Fruit fly (Drosophila melanogaster) whole organism, embryonic: ENCODE results near the gene Tbcc.

ENCODE experiments used
- BEAF-32 ChIP-seq: fragments of 200-800 bp; sonication (Bioruptor generic); optimal IDR thresholded peaks from 3 replicates; lab custom pipeline; 2017; ENCODE audit warnings: missing biosample characterization, missing genetic modification characterization, mild to moderate bottlenecking, moderate library complexity, missing genetic modification reagents
- Bteb2 ChIP-seq: fragments of 200-800 bp; sonication (Bioruptor generic); optimal IDR thresholded peaks from 2 replicates; lab custom pipeline; 2016; ENCODE audit warnings: missing biosample characterization, missing genetic modification characterization
- CG12071 ChIP-seq: fragments of 200-800 bp; sonication (Bioruptor generic); optimal IDR thresholded peaks from 3 replicates; lab custom pipeline; 2018; ENCODE audit warnings: missing biosample characterization, mild to moderate bottlenecking, missing genetic modification characterization
- CG12219 ChIP-seq: fragments of 200-800 bp; sonication (Bioruptor generic); optimal IDR thresholded peaks from 3 replicates; lab custom pipeline; 2018; ENCODE audit warnings: missing biosample characterization, mild to moderate bottlenecking, missing genetic modification characterization
- CG12769 ChIP-seq: fragments of 200-800 bp; sonication (Bioruptor generic); optimal IDR thresholded peaks from 2 replicates; lab custom pipeline; 2019; ENCODE audit warnings: missing biosample characterization, mild to moderate bottlenecking, missing genetic modification characterization, moderate library complexity
- CG13894 ChIP-seq: fragments of 200-800 bp; sonication (Bioruptor generic); optimal IDR thresholded peaks from 3 replicates; lab custom pipeline; 2018; ENCODE audit warnings: missing biosample characterization, mild to moderate bottlenecking, missing genetic modification characterization, moderate library complexity
- CG15073 ChIP-seq: fragments of 200-800 bp; sonication (Bioruptor generic); optimal IDR thresholded peaks from 2 replicates; lab custom pipeline; 2016; ENCODE audit warnings: missing biosample characterization, missing genetic modification characterization
- CG15696 ChIP-seq: fragments of 200-800 bp; sonication (Bioruptor generic); optimal IDR thresholded peaks from 2 replicates; lab custom pipeline; 2019; ENCODE audit warnings: missing biosample characterization, mild to moderate bottlenecking, missing genetic modification characterization, moderate library complexity
- CG16815 ChIP-seq: fragments of 200-800 bp; sonication (Bioruptor generic); optimal IDR thresholded peaks from 3 replicates; lab custom pipeline; 2017; ENCODE audit warnings: missing biosample characterization, mild to moderate bottlenecking, missing genetic modification characterization
- CG18599 ChIP-seq: fragments of 200-800 bp; sonication (Bioruptor generic); optimal IDR thresholded peaks from 3 replicates; lab custom pipeline; 2017; ENCODE audit warnings: missing biosample characterization, missing genetic modification characterization, mild to moderate bottlenecking, moderate library complexity, missing genetic modification reagents
- CG34224 ChIP-seq: fragments of 200-800 bp; sonication (Bioruptor generic); IDR thresholded peaks from 3 replicates; pipeline ENCODE4 v1.3.6; 2022; ENCODE audit warnings: missing biosample characterization, missing genetic modification characterization; ENCODE audit not compliant: partially characterized antibody
- CG3847 ChIP-seq: fragments of 200-800 bp; sonication (Bioruptor generic); IDR thresholded peaks from 2 replicates; pipeline ENCODE4 v1.3.6; 2022; ENCODE audit warnings: missing biosample characterization, missing genetic modification characterization
- CG3995 ChIP-seq: fragments of 200-800 bp; sonication (Bioruptor generic); optimal IDR thresholded peaks from 3 replicates; lab custom pipeline; 2016; ENCODE audit warnings: missing biosample characterization, missing genetic modification characterization
- CG6175 ChIP-seq: fragments of 200-800 bp; sonication (Bioruptor generic); IDR thresholded peaks from 3 replicates; pipeline ENCODE4 v1.3.6; 2022; ENCODE audit warnings: missing biosample characterization, missing genetic modification characterization
- CG8281 ChIP-seq: fragments of 200-800 bp; sonication (Bioruptor generic); optimal IDR thresholded peaks from 2 replicates; lab custom pipeline; 2018; ENCODE audit warnings: missing biosample characterization, mild to moderate bottlenecking, missing genetic modification characterization, moderate library complexity
- CG9797 ChIP-seq: fragments of 200-800 bp; sonication (Bioruptor generic); optimal IDR thresholded peaks from 3 replicates; lab custom pipeline; 2018; ENCODE audit warnings: missing biosample characterization, mild to moderate bottlenecking, missing genetic modification characterization
- CG9817 ChIP-seq: fragments of 200-800 bp; sonication (Bioruptor generic); optimal IDR thresholded peaks from 2 replicates; lab custom pipeline; 2018; ENCODE audit warnings: missing biosample characterization, mild to moderate bottlenecking, missing genetic modification characterization, moderate library complexity
- CkIIα-i1 ChIP-seq: fragments of 200-800 bp; sonication (Bioruptor generic); IDR thresholded peaks from 2 replicates; pipeline ENCODE4 v1.3.6; 2022; ENCODE audit warnings: missing biosample characterization, missing genetic modification characterization
- Deaf1 ChIP-seq: fragments of 200-800 bp; optimal IDR thresholded peaks from 3 replicates; lab custom pipeline; 2019; ENCODE audit warnings: missing biosample characterization, mild to moderate bottlenecking, missing genetic modification characterization, moderate library complexity
- Drgx ChIP-seq: fragments of 200-800 bp; sonication (Bioruptor generic); IDR thresholded peaks from 2 replicates; pipeline ENCODE4 v1.3.6; 2022; ENCODE audit warnings: missing biosample characterization, missing genetic modification characterization
- HLHmδ ChIP-seq: fragments of 200-800 bp; sonication (Bioruptor generic); optimal IDR thresholded peaks from 2 replicates; lab custom pipeline; 2018; ENCODE audit warnings: missing biosample characterization, mild to moderate bottlenecking, missing genetic modification characterization, moderate library complexity
- Lpt ChIP-seq: fragments of >200 bp; optimal IDR thresholded peaks from 2 replicates; lab custom pipeline; 2018; ENCODE audit warnings: missing biosample characterization, missing genetic modification characterization
- Myb ChIP-seq: fragments of 200-800 bp; sonication (Bioruptor generic); optimal IDR thresholded peaks from 2 replicates; lab custom pipeline; 2016; ENCODE audit warnings: missing biosample characterization, missing genetic modification characterization
- Ravus ChIP-seq: fragments of 200-800 bp; sonication (Bioruptor generic); IDR thresholded peaks from 2 replicates; pipeline ENCODE4 v1.3.6; 2022; ENCODE audit warnings: missing biosample characterization, missing genetic modification characterization
- Six4 ChIP-seq: fragments of 200-800 bp; sonication (Bioruptor generic); optimal IDR thresholded peaks from 2 replicates; lab custom pipeline; 2016; ENCODE audit warnings: missing biosample characterization, missing genetic modification characterization
- ase ChIP-seq: fragments of 200-800 bp; sonication (Bioruptor generic); IDR thresholded peaks from 3 replicates; pipeline ENCODE4 v1.3.6; 2022; ENCODE audit warnings: missing biosample characterization, missing genetic modification characterization
- cad ChIP-seq: fragments of >200 bp; optimal IDR thresholded peaks from 2 replicates; lab custom pipeline; 2017; ENCODE audit warnings: missing biosample characterization, missing genetic modification characterization
- chinmo ChIP-seq: fragments of 200-800 bp; sonication (Bioruptor generic); IDR thresholded peaks from 4 replicates; pipeline ENCODE4 v1.3.6; 2022; ENCODE audit warnings: missing biosample characterization, missing genetic modification characterization; ENCODE audit not compliant: partially characterized antibody
- crol ChIP-seq: fragments of 200-800 bp; sonication (Bioruptor generic); IDR thresholded peaks from 2 replicates; pipeline ENCODE4 v1.3.6; 2022; ENCODE audit warnings: missing biosample characterization, missing genetic modification characterization
- dati ChIP-seq: fragments of 200-800 bp; sonication (Bioruptor generic); IDR thresholded peaks from 2 replicates; pipeline ENCODE4 v1.3.6; 2022; ENCODE audit warnings: missing biosample characterization, missing genetic modification characterization
- disco-r ChIP-seq: fragments of 200-800 bp; sonication (Bioruptor generic); optimal IDR thresholded peaks from 2 replicates; lab custom pipeline; 2016; ENCODE audit warnings: missing biosample characterization, missing genetic modification characterization
- en ChIP-seq: fragments of 200-800 bp; sonication (Bioruptor generic); optimal IDR thresholded peaks from 2 replicates; lab custom pipeline; 2016; ENCODE audit warnings: missing biosample characterization, missing genetic modification characterization
- hkb ChIP-seq, 2 experiments: fragments of 200-800 bp in 1 of 2; fragments of >200 bp in 1 of 2; sonication (Bioruptor generic) in 1 of 2; IDR thresholded peaks in 1 of 2; optimal IDR thresholded peaks in 1 of 2; 2 replicates each; pipeline versions ENCODE4 v1.3.6 to Lab custom; 2017 to 2022; ENCODE audit warnings: missing biosample characterization in 1 of 2, missing genetic modification characterization in 1 of 2
- ind ChIP-seq: fragments of 200-800 bp; sonication (Bioruptor generic); optimal IDR thresholded peaks from 3 replicates; lab custom pipeline; 2016; ENCODE audit warnings: missing biosample characterization, missing genetic modification characterization
- jing ChIP-seq: fragments of 200-800 bp; sonication (Bioruptor generic); optimal IDR thresholded peaks from 2 replicates; lab custom pipeline; 2018; ENCODE audit warnings: missing biosample characterization, mild to moderate bottlenecking, missing genetic modification characterization
- knrl ChIP-seq: fragments of 200-800 bp; sonication (Bioruptor generic); IDR thresholded peaks from 3 replicates; pipeline ENCODE4 v1.3.6; 2022; ENCODE audit warnings: missing biosample characterization, missing genetic modification characterization; ENCODE audit not compliant: partially characterized antibody
- lilli ChIP-seq: fragments of 200-800 bp; sonication (Bioruptor generic); optimal IDR thresholded peaks from 3 replicates; lab custom pipeline; 2016; ENCODE audit warnings: missing biosample characterization, missing genetic modification characterization
- nau ChIP-seq: fragments of 200-800 bp; sonication (Bioruptor generic); optimal IDR thresholded peaks from 3 replicates; lab custom pipeline; 2017; ENCODE audit warnings: missing biosample characterization, mild to moderate bottlenecking, missing genetic modification characterization, missing genetic modification reagents
- org-1 ChIP-seq: fragments of 200-800 bp; sonication (Bioruptor generic); optimal IDR thresholded peaks from 2 replicates; lab custom pipeline; 2017; ENCODE audit warnings: missing biosample characterization, missing genetic modification characterization
- phol ChIP-seq: fragments of 200-800 bp; sonication (Bioruptor generic); optimal IDR thresholded peaks from 3 replicates; lab custom pipeline; 2018; ENCODE audit warnings: missing biosample characterization, mild to moderate bottlenecking, missing genetic modification characterization, moderate library complexity
- pita ChIP-seq: fragments of 200-800 bp; sonication (Bioruptor generic); optimal IDR thresholded peaks from 2 replicates; lab custom pipeline; 2017; ENCODE audit warnings: missing biosample characterization, mild to moderate bottlenecking, missing genetic modification characterization
- psq ChIP-seq: fragments of 200-800 bp; sonication (Bioruptor generic); optimal IDR thresholded peaks from 2 replicates; lab custom pipeline; 2017; ENCODE audit warnings: missing biosample characterization, missing genetic modification characterization
- tna ChIP-seq: fragments of 200-800 bp; sonication (Bioruptor generic); IDR thresholded peaks from 2 replicates; pipeline ENCODE4 v1.3.6; 2022; ENCODE audit warnings: missing biosample characterization, missing genetic modification characterization; ENCODE audit not compliant: partially characterized antibody
- vnd ChIP-seq: fragments of 200-800 bp; sonication (Bioruptor generic); IDR thresholded peaks from 3 replicates; pipeline ENCODE4 v1.3.6; 2022; ENCODE audit warnings: missing biosample characterization, missing genetic modification characterization; ENCODE audit not compliant: partially characterized antibody
- wdn ChIP-seq: fragments of 200-800 bp; sonication (Bioruptor generic); IDR thresholded peaks from 2 replicates; pipeline ENCODE4 v1.3.6; 2022; ENCODE audit warnings: missing biosample characterization, missing genetic modification characterization
- z ChIP-seq: fragments of 200-800 bp; sonication (Bioruptor generic); IDR thresholded peaks from 3 replicates; pipeline ENCODE4 v1.3.6; 2022; ENCODE audit warnings: missing biosample characterization, missing genetic modification characterization

Gene Tbcc

dm6 chr2L:4222002-4222920 is 34.7 kb upstream of the Tbcc start (continued):
- TF ChIP-seq Six4 (GFP tag; lab: Kevin White, UChicago) (no peak), Bteb2 (GFP tag; lab: Kevin White, UChicago) (no peak), CG9817 (tag; lab: Kevin White, UChicago) (no peak), tna (GFP tag; lab: Robert Waterston, UW) (no peak), CG12769 (tag; lab: Kevin White, UChicago) (peak; percentile 1), CG3847 (GFP tag; lab: Robert Waterston, UW) (no peak), lilli (GFP tag; lab: Kevin White, UChicago) (no peak), cad (GFP tag; lab: Kevin White, UChicago) (no peak), en (GFP tag; lab: Kevin White, UChicago) (no peak), psq (GFP tag; lab: Kevin White, UChicago) (no peak), CG6175 (peak; percentile 56; the same call in 1 of the 3 replicates), CG12219 (GFP tag; lab: Kevin White, UChicago) (no peak)
- TF ChIP-seq, all 482 proteins: peak for 47

dm6 chr2L:4221354-4222001 is 33.9 kb upstream of the Tbcc start, which contains the start of gene ft:
ft (minus strand) TSS chr2L:4221796.
- TF ChIP-seq Myb (GFP tag; lab: Kevin White, UChicago) (no peak), ase (no peak), wdn (no peak), pita (GFP tag; lab: Kevin White, UChicago) (no peak), CG13894 (peak; percentile 35), chinmo (GFP tag; lab: Robert Waterston, UW) (peak; percentile 58; the same call in 1 of the 4 replicates), CG6175 (no peak), CG12071 (GFP tag; lab: Kevin White, UChicago) (no peak), org-1 (GFP tag; lab: Kevin White, UChicago) (no peak), CG8281 (tag; lab: Kevin White, UChicago) (no peak), nau (GFP tag; lab: Kevin White, UChicago) (no peak), phol (no peak), CG15073 (GFP tag; lab: Kevin White, UChicago) (no peak), CG34224 (GFP tag; lab: Robert Waterston, UW) (no peak), HLHmδ (GFP tag; lab: Kevin White, UChicago) (peak; percentile 5), Drgx (GFP tag; lab: Robert Waterston, UW) (no peak), crol (GFP tag; lab: Robert Waterston, UW) (no peak), CG18599 (GFP tag; lab: Kevin White, UChicago) (no peak), ind (GFP tag; lab: Kevin White, UChicago) (no peak), Ravus (no peak), disco-r (GFP tag; lab: Kevin White, UChicago) (no peak), hkb (optimal IDR thresholded peaks at IDR 0.05; lab: Kevin White, UChicago) (no peak), hkb (GFP tag; IDR thresholded peaks at IDR 0.05; lab: Robert Waterston, UW) (0 out of 2 replicates have a peak, but pooled peaks have one; percentile 20), CG3995 (GFP tag; lab: Kevin White, UChicago) (no peak), CG16815 (GFP tag; lab: Kevin White, UChicago) (no peak), Deaf1 (tag; lab: Kevin White, UChicago) (peak; percentile 64), CkIIα-i1 (GFP tag; lab: Robert Waterston, UW) (no peak), z (peak; percentile 86), Lpt (GFP tag; lab: Kevin White, UChicago) (no peak), dati (GFP tag; lab: Robert Waterston, UW) (no peak), CG9797 (GFP tag; lab: Kevin White, UChicago) (no peak), CG15696 (tag; lab: Kevin White, UChicago) (no peak), jing (GFP tag; lab: Kevin White, UChicago) (no peak), BEAF-32 (GFP tag; lab: Kevin White, UChicago) (no peak), knrl (no peak), vnd (GFP tag; lab: Robert Waterston, UW) (no peak)
